Worm (Caenorhabditis elegans): ENCODE data around the gene jmjd-3.2.

The jmjd-3.2 gene

ce11 chrX:14477338-14477737 is 29.3 kb downstream of the jmjd-3.2 start (continued):
- TF ChIP-seq egl-44 (GFP tag; IDR thresholded peaks at IDR 0.05) (peak; percentile 9; the same call in 1 of the 2 replicates), pha-4 (tag; optimal IDR thresholded peaks at IDR 0.05) (no peak), hmg-1.2 (GFP tag; IDR thresholded peaks at IDR 0.05) (peak; percentile 22; the same call in 1 of the 2 replicates), hsf-1 (GFP tag; IDR thresholded peaks at IDR 0.05) (no peak), nfya-1 (tag; optimal IDR thresholded peaks at IDR 0.05; ENCODE audit: borderline replicate concordance, insufficient read depth) (no peak), madf-8 (GFP tag; conservative IDR thresholded peaks at IDR 0.05) (no peak), Y56A3A.18 (GFP tag; IDR thresholded peaks at IDR 0.05) (peak; percentile 56; the same call in 1 of the 2 replicates), repo-1 (tag; optimal IDR thresholded peaks at IDR 0.05) (no peak), tbp1 (GFP tag; optimal IDR thresholded peaks at IDR 0.05) (peak; percentile 53), hrde-1 (tag; optimal IDR thresholded peaks at IDR 0.05; ENCODE audit: borderline replicate concordance) (no peak), rpc-1 (optimal IDR thresholded peaks at IDR 0.05) (peak; percentile 49), rpc-1 (tag; optimal IDR thresholded peaks at IDR 0.05) (peak; percentile 33), F55B11.4 (tag; optimal IDR thresholded peaks at IDR 0.05; ENCODE audit: borderline replicate concordance, insufficient read depth) (no peak), nfya-2 (GFP tag; IDR thresholded peaks at IDR 0.05) (no peak), nfyb-1 (GFP tag; IDR thresholded peaks at IDR 0.05) (peak; percentile 61; the same call in 1 of the 2 replicates), lag-1 (GFP tag; IDR thresholded peaks at IDR 0.05) (no peak), lin-26 (GFP tag; IDR thresholded peaks at IDR 0.05) (peak; percentile 45; the same call in 1 of the 2 replicates), mcd-1 (GFP tag; IDR thresholded peaks at IDR 0.05) (peak; percentile 15; the same call in 1 of the 2 replicates), Y53F4B.3 (GFP tag; IDR thresholded peaks at IDR 0.05) (no peak), nhr-27 (tag; optimal IDR thresholded peaks at IDR 0.05) (no peak), cebp-1 (GFP tag; IDR thresholded peaks at IDR 0.05) (peak; percentile 71; the same call in 1 of the 2 replicates), cebp-1 (tag; optimal IDR thresholded peaks at IDR 0.05) (peak; percentile 83), ekl-4 (GFP tag; IDR thresholded peaks at IDR 0.05) (no peak)

ce11 chrX:14478193-14478592 is 30.2 kb downstream of the jmjd-3.2 start:
- TF ChIP-seq somi-1 (GFP tag; optimal IDR thresholded peaks at IDR 0.05): no peak
- no peak for TF ChIP-seq lsl-1 (GFP tag; optimal IDR thresholded peaks at IDR 0.05)
- TF ChIP-seq snpc-4 (GFP tag; optimal IDR thresholded peaks at IDR 0.05): peak; percentile 96
- peak; percentile 92 to 98 (median 97) for TF ChIP-seq snpc-4 (tag; optimal IDR thresholded peaks at IDR 0.05)
- no peak for TF ChIP-seq Y79H2A.3 (GFP tag; conservative IDR thresholded peaks at IDR 0.05)
- TF ChIP-seq rpc-1 (optimal IDR thresholded peaks at IDR 0.05): no peak
- TF ChIP-seq rpc-1 (tag; optimal IDR thresholded peaks at IDR 0.05): no peak
- peak; percentile 85 for TF ChIP-seq snpc-1.1 (tag; optimal IDR thresholded peaks at IDR 0.05; ENCODE audit: insufficient read depth)
- TF ChIP-seq D2030.7 (GFP tag; IDR thresholded peaks at IDR 0.05): no peak; the same call in 1 of the 2 replicates
- no peak for TF ChIP-seq nfya-1 (tag; optimal IDR thresholded peaks at IDR 0.05; ENCODE audit: borderline replicate concordance, insufficient read depth)
- TF ChIP-seq ceh-40 (GFP tag; IDR thresholded peaks at IDR 0.05): no peak
- no peak for TF ChIP-seq nhr-90 (tag; optimal IDR thresholded peaks at IDR 0.05)
- no peak for TF ChIP-seq madf-10 (tag; optimal IDR thresholded peaks at IDR 0.05)
- TF ChIP-seq him-1 (tag; optimal IDR thresholded peaks at IDR 0.05): no peak
- no peak for TF ChIP-seq zim-3 (tag; optimal IDR thresholded peaks at IDR 0.05)
- TF ChIP-seq ztf-18 (tag; optimal IDR thresholded peaks at IDR 0.05): no peak
- no peak for TF ChIP-seq Y53G8AR.9 (GFP tag; conservative IDR thresholded peaks at IDR 0.05)
- 0 out of 2 replicates have a peak, but pooled peaks have one; percentile 16 for TF ChIP-seq ztf-25 (GFP tag; IDR thresholded peaks at IDR 0.05)
- peak; percentile 60 for TF ChIP-seq snpc-3.4 (tag; optimal IDR thresholded peaks at IDR 0.05)
- no peak for TF ChIP-seq B0035.1 (tag; optimal IDR thresholded peaks at IDR 0.05)
- peak in 1 of 3 experiments; percentile 19 for TF ChIP-seq lin-35 (GFP tag; optimal IDR thresholded peaks at IDR 0.05)
- TF ChIP-seq xnd-1 (tag; optimal IDR thresholded peaks at IDR 0.05): no peak
- TF ChIP-seq bed-1 (GFP tag; IDR thresholded peaks at IDR 0.05): no peak
- no peak for TF ChIP-seq F22D6.2 (tag; optimal IDR thresholded peaks at IDR 0.05)
- TF ChIP-seq cebp-1 (GFP tag; IDR thresholded peaks at IDR 0.05): peak; percentile 61; the same call in 1 of the 2 replicates
- TF ChIP-seq cebp-1 (tag; optimal IDR thresholded peaks at IDR 0.05): peak; percentile 93
- TF ChIP-seq tbp1 (GFP tag; optimal IDR thresholded peaks at IDR 0.05): peak; percentile 43
- TF ChIP-seq ZK185.1 (tag; optimal IDR thresholded peaks at IDR 0.05; ENCODE audit: poor library complexity, severe bottlenecking): no peak
- TF ChIP-seq nhr-27 (tag; optimal IDR thresholded peaks at IDR 0.05): no peak
- peak; percentile 22 for TF ChIP-seq lin-40 (tag; optimal IDR thresholded peaks at IDR 0.05)
